ENCODE assay signal across 1 fruit fly cellular context in genomic region chr3L:16956768-16957533, dm6.
TF ChIP-seq lines count a peak whose summit lies in the region.

No protein-coding gene starts in this region.

TF ChIP-seq in whole organism, embryonic, 481 proteins besides CTCF, POLR2A, EP300 and RAD21 (continued from another document and continues in another):
- TF ChIP-seq chinmo (GFP tag; IDR thresholded peaks at IDR 0.05; lab: Robert Waterston, UW; ENCODE audit: partially characterized antibody) (peak; percentile 97), mirr (GFP tag; optimal IDR thresholded peaks at IDR 0.05; lab: Kevin White, UChicago) (peak; percentile 69), CG31224 (GFP tag; IDR thresholded peaks at IDR 0.05; lab: Robert Waterston, UW) (peak; percentile 54), CG15479 (GFP tag; optimal IDR thresholded peaks at IDR 0.05; lab: Kevin White, UChicago) (peak; percentile 93), Gug (GFP tag; IDR thresholded peaks at IDR 0.05; lab: Robert Waterston, UW) (peak; percentile 23; the same call in 2 of the 4 replicates), oc (tag; optimal IDR thresholded peaks at IDR 0.05; lab: Kevin White, UChicago) (peak; percentile 64), CG10366 (GFP tag; IDR thresholded peaks at IDR 0.05; lab: Robert Waterston, UW) (peak; percentile 69), CG6683 (GFP tag; optimal IDR thresholded peaks at IDR 0.05; lab: Kevin White, UChicago) (peak; percentile 21), Elba2 (GFP tag; optimal IDR thresholded peaks at IDR 0.05; lab: Kevin White, UChicago) (no peak), Sin3A (optimal IDR thresholded peaks at IDR 0.05; lab: Kevin White, UChicago) (no peak), rib (GFP tag; IDR thresholded peaks at IDR 0.05; lab: Robert Waterston, UW) (peak; percentile 72), NfI (GFP tag; optimal IDR thresholded peaks at IDR 0.05; lab: Kevin White, UChicago) (peak; percentile 53), CG9215 (GFP tag; IDR thresholded peaks at IDR 0.05; lab: Robert Waterston, UW) (peak; percentile 53), CG34422 (GFP tag; IDR thresholded peaks at IDR 0.05; lab: Robert Waterston, UW) (peak; percentile 73), eyg (GFP tag; optimal IDR thresholded peaks at IDR 0.05; lab: Kevin White, UChicago) (peak; percentile 21), CG11504 (tag; optimal IDR thresholded peaks at IDR 0.05; lab: Kevin White, UChicago) (peak; percentile 86), lmd (GFP tag; IDR thresholded peaks at IDR 0.05; lab: Robert Waterston, UW) (peak; percentile 74), Nf-YB (GFP tag; optimal IDR thresholded peaks at IDR 0.05; lab: Kevin White, UChicago) (peak; percentile 50), Med (GFP tag; lab: Kevin White, UChicago) (peak; percentile 83), maf-S (GFP tag; optimal IDR thresholded peaks at IDR 0.05; lab: Kevin White, UChicago) (no peak), CG16863 (GFP tag; optimal IDR thresholded peaks at IDR 0.05; lab: Kevin White, UChicago) (peak; percentile 39), CHES-1-like (GFP tag; optimal IDR thresholded peaks at IDR 0.05; lab: Kevin White, UChicago) (peak; percentile 55), CG4707 (GFP tag; optimal IDR thresholded peaks at IDR 0.05; lab: Kevin White, UChicago) (no peak), CG7928 (GFP tag; optimal IDR thresholded peaks at IDR 0.05; lab: Kevin White, UChicago) (no peak), corto (GFP tag; optimal IDR thresholded peaks at IDR 0.05; lab: Kevin White, UChicago) (no peak), D19A (tag; optimal IDR thresholded peaks at IDR 0.05; lab: Kevin White, UChicago) (peak; percentile 77), CG6813 (GFP tag; optimal IDR thresholded peaks at IDR 0.05; lab: Kevin White, UChicago) (peak; percentile 17), bcd (GFP tag; optimal IDR thresholded peaks at IDR 0.05; lab: Kevin White, UChicago) (peak; percentile 59), CG11695 (GFP tag; IDR thresholded peaks at IDR 0.05; lab: Robert Waterston, UW) (peak; percentile 73; the same call in 2 of the 3 replicates), CG11247 (GFP tag; IDR thresholded peaks at IDR 0.05; lab: Robert Waterston, UW) (peak; percentile 53), CG10979 (tag; optimal IDR thresholded peaks at IDR 0.05; lab: Kevin White, UChicago) (peak; percentile 60), Adf1 (GFP tag; IDR thresholded peaks at IDR 0.05; lab: Robert Waterston, UW) (peak; percentile 32), vfl (GFP tag; optimal IDR thresholded peaks at IDR 0.05; lab: Kevin White, UChicago) (no peak), Lhr (GFP tag; optimal IDR thresholded peaks at IDR 0.05; lab: Kevin White, UChicago) (no peak), CG9727 (GFP tag; optimal IDR thresholded peaks at IDR 0.05; lab: Kevin White, UChicago) (peak; percentile 62), cato (GFP tag; optimal IDR thresholded peaks at IDR 0.05; lab: Kevin White, UChicago; ENCODE audit: borderline replicate concordance) (peak; percentile 28), CG6689 (GFP tag; IDR thresholded peaks at IDR 0.05; lab: Robert Waterston, UW) (peak; percentile 75), btn (GFP tag; optimal IDR thresholded peaks at IDR 0.05; lab: Kevin White, UChicago) (no peak), tx (GFP tag; optimal IDR thresholded peaks at IDR 0.05; lab: Kevin White, UChicago) (peak; percentile 28), onecut (GFP tag; IDR thresholded peaks at IDR 0.05; lab: Robert Waterston, UW) (peak; percentile 63), repo (GFP tag; optimal IDR thresholded peaks at IDR 0.05; lab: Kevin White, UChicago) (peak; percentile 2), CG17361 (GFP tag; IDR thresholded peaks at IDR 0.05; lab: Robert Waterston, UW) (peak; percentile 80), CG12391 (tag; optimal IDR thresholded peaks at IDR 0.05; lab: Kevin White, UChicago) (peak; percentile 82), CG3281 (GFP tag; optimal IDR thresholded peaks at IDR 0.05; lab: Kevin White, UChicago) (peak; percentile 82), bbx (GFP tag; IDR thresholded peaks at IDR 0.05; lab: Robert Waterston, UW; ENCODE audit: partially characterized antibody) (peak; percentile 18; the same call in 1 of the 2 replicates), zfh2 (GFP tag; optimal IDR thresholded peaks at IDR 0.05; lab: Kevin White, UChicago) (no peak), CG13123 (GFP tag; optimal IDR thresholded peaks at IDR 0.05; lab: Kevin White, UChicago) (peak; percentile 21), CG30403 (GFP tag; optimal IDR thresholded peaks at IDR 0.05; lab: Kevin White, UChicago) (peak; percentile 49), pum (GFP tag; optimal IDR thresholded peaks at IDR 0.05; lab: Kevin White, UChicago) (peak; percentile 1), CG17328 (GFP tag; IDR thresholded peaks at IDR 0.05; lab: Robert Waterston, UW) (peak; percentile 61; the same call in 1 of the 2 replicates), Stat92E (GFP tag; optimal IDR thresholded peaks at IDR 0.05; lab: Kevin White, UChicago) (no peak), grau (tag; optimal IDR thresholded peaks at IDR 0.05; lab: Kevin White, UChicago) (peak; percentile 83), Ssrp (tag; optimal IDR thresholded peaks at IDR 0.05; lab: Kevin White, UChicago) (peak; percentile 75), exex (tag; optimal IDR thresholded peaks at IDR 0.05; lab: Kevin White, UChicago) (no peak), ewg (GFP tag; optimal IDR thresholded peaks at IDR 0.05; lab: Kevin White, UChicago) (peak; percentile 57), kah (GFP tag; optimal IDR thresholded peaks at IDR 0.05; lab: Kevin White, UChicago) (peak; percentile 51), HLH3B (GFP tag; IDR thresholded peaks at IDR 0.05; lab: Robert Waterston, UW) (peak; percentile 78), CG15601 (tag; optimal IDR thresholded peaks at IDR 0.05; lab: Kevin White, UChicago) (peak; percentile 57), CG15696 (tag; optimal IDR thresholded peaks at IDR 0.05; lab: Kevin White, UChicago) (no peak), HLH54F (GFP tag; optimal IDR thresholded peaks at IDR 0.05; lab: Kevin White, UChicago) (peak; percentile 21), pnt (GFP tag; optimal IDR thresholded peaks at IDR 0.05; lab: Kevin White, UChicago) (peak; percentile 3), CG10321 (GFP tag; IDR thresholded peaks at IDR 0.05; lab: Robert Waterston, UW) (no peak), danr (GFP tag; IDR thresholded peaks at IDR 0.05; lab: Robert Waterston, UW) (peak; percentile 9; the same call in 1 of the 2 replicates), CG2712 (tag; optimal IDR thresholded peaks at IDR 0.05; lab: Kevin White, UChicago) (peak; percentile 83), CG12942 (GFP tag; optimal IDR thresholded peaks at IDR 0.05; lab: Kevin White, UChicago) (peak; percentile 25), nmo (GFP tag; optimal IDR thresholded peaks at IDR 0.05; lab: Kevin White, UChicago) (peak; percentile 80), fd3F (GFP tag; optimal IDR thresholded peaks at IDR 0.05; lab: Kevin White, UChicago) (peak; percentile 51), CG33213 (GFP tag; optimal IDR thresholded peaks at IDR 0.05; lab: Kevin White, UChicago) (no peak), D19B (GFP tag; optimal IDR thresholded peaks at IDR 0.05; lab: Kevin White, UChicago) (peak; percentile 33), B-H1 (GFP tag; IDR thresholded peaks at IDR 0.05; lab: Robert Waterston, UW) (peak; percentile 51; the same call in 2 of the 3 replicates), mam (GFP tag; optimal IDR thresholded peaks at IDR 0.05; lab: Kevin White, UChicago) (peak; percentile 62), pros (GFP tag; optimal IDR thresholded peaks at IDR 0.05; lab: Kevin White, UChicago) (peak; percentile 24), sens (GFP tag; lab: Kevin White, UChicago) (peak; percentile 95), CG31441 (GFP tag; IDR thresholded peaks at IDR 0.05; lab: Robert Waterston, UW) (peak; percentile 63), gcm (GFP tag; optimal IDR thresholded peaks at IDR 0.05; lab: Kevin White, UChicago) (peak; percentile 15), pfk (GFP tag; optimal IDR thresholded peaks at IDR 0.05; lab: Kevin White, UChicago) (no peak), esg (GFP tag; conservative IDR thresholded peaks at IDR 0.05; lab: Robert Waterston, UW) (peak; percentile 42), CG2678 (tag; optimal IDR thresholded peaks at IDR 0.05; lab: Kevin White, UChicago) (peak; percentile 38), Aef1 (GFP tag; IDR thresholded peaks at IDR 0.05; lab: Robert Waterston, UW) (peak; percentile 69), CG12659 (GFP tag; optimal IDR thresholded peaks at IDR 0.05; lab: Kevin White, UChicago) (peak; percentile 72), CG12236 (GFP tag; optimal IDR thresholded peaks at IDR 0.05; lab: Kevin White, UChicago) (no peak), CG42726 (GFP tag; IDR thresholded peaks at IDR 0.05; lab: Robert Waterston, UW; ENCODE audit: partially characterized antibody) (no peak), gsb (GFP tag; IDR thresholded peaks at IDR 0.05; lab: Robert Waterston, UW) (no peak; the same call in 1 of the 2 replicates), Drgx (GFP tag; IDR thresholded peaks at IDR 0.05; lab: Robert Waterston, UW) (peak; percentile 48; the same call in 1 of the 2 replicates), D (optimal IDR thresholded peaks at IDR 0.05; lab: Kevin White, UChicago) (no peak), D (GFP tag; optimal IDR thresholded peaks at IDR 0.05; lab: Kevin White, UChicago) (peak; percentile 57), Antp (GFP tag; optimal IDR thresholded peaks at IDR 0.05; lab: Kevin White, UChicago) (peak; percentile 1), ERR (GFP tag; optimal IDR thresholded peaks at IDR 0.05; lab: Kevin White, UChicago) (peak; percentile 17), Optix (GFP tag; IDR thresholded peaks at IDR 0.05; lab: Robert Waterston, UW) (no peak), trem (tag; optimal IDR thresholded peaks at IDR 0.05; lab: Kevin White, UChicago) (peak; percentile 17), ab (GFP tag; optimal IDR thresholded peaks at IDR 0.05; lab: Kevin White, UChicago) (no peak), CG11093 (GFP tag; IDR thresholded peaks at IDR 0.05; lab: Robert Waterston, UW) (peak; percentile 45; the same call in 1 of the 3 replicates), CG4820 (GFP tag; optimal IDR thresholded peaks at IDR 0.05; lab: Kevin White, UChicago) (peak; percentile 51), CG5953 (GFP tag; IDR thresholded peaks at IDR 0.05; lab: Robert Waterston, UW) (peak; percentile 56), dmrt99B (tag; optimal IDR thresholded peaks at IDR 0.05; lab: Kevin White, UChicago) (peak; percentile 73), seq (GFP tag; IDR thresholded peaks at IDR 0.05; lab: Robert Waterston, UW) (peak; percentile 67), so (GFP tag; IDR thresholded peaks at IDR 0.05; lab: Robert Waterston, UW) (peak; percentile 57; the same call in 2 of the 3 replicates), CG7839 (tag; optimal IDR thresholded peaks at IDR 0.05; lab: Kevin White, UChicago) (peak; percentile 72), CG14710 (tag; optimal IDR thresholded peaks at IDR 0.05; lab: Kevin White, UChicago) (peak; percentile 60), CG10565 (GFP tag; optimal IDR thresholded peaks at IDR 0.05; lab: Kevin White, UChicago) (no peak), Mes4 (GFP tag; optimal IDR thresholded peaks at IDR 0.05; lab: Kevin White, UChicago) (peak; percentile 31), dmrt11E (tag; optimal IDR thresholded peaks at IDR 0.05; lab: Kevin White, UChicago) (peak; percentile 38), lilli (GFP tag; optimal IDR thresholded peaks at IDR 0.05; lab: Kevin White, UChicago) (peak; percentile 53), CG14667 (GFP tag; IDR thresholded peaks at IDR 0.05; lab: Robert Waterston, UW) (peak; percentile 43), zfh1 (GFP tag; IDR thresholded peaks at IDR 0.05; lab: Robert Waterston, UW) (peak; percentile 74), slbo (GFP tag; IDR thresholded peaks at IDR 0.05; lab: Robert Waterston, UW) (peak; percentile 79), pb (GFP tag; optimal IDR thresholded peaks at IDR 0.05; lab: Kevin White, UChicago) (peak; percentile 2), E2f1 (GFP tag; IDR thresholded peaks at IDR 0.05; lab: Robert Waterston, UW) (peak; percentile 72), sima (GFP tag; optimal IDR thresholded peaks at IDR 0.05; lab: Kevin White, UChicago) (no peak), Oaz (GFP tag; IDR thresholded peaks at IDR 0.05; lab: Robert Waterston, UW) (peak; percentile 42; the same call in 1 of the 2 replicates), Dip3 (GFP tag; optimal IDR thresholded peaks at IDR 0.05; lab: Kevin White, UChicago) (peak; percentile 57), phol (tag; optimal IDR thresholded peaks at IDR 0.05; lab: Kevin White, UChicago) (peak; percentile 61), wor (GFP tag; IDR thresholded peaks at IDR 0.05; lab: Robert Waterston, UW) (peak; percentile 51; the same call in 1 of the 2 replicates), sob (GFP tag; IDR thresholded peaks at IDR 0.05; lab: Robert Waterston, UW) (peak; percentile 77), cg (GFP tag; optimal IDR thresholded peaks at IDR 0.05; lab: Kevin White, UChicago) (peak; percentile 20), Scr (GFP tag; IDR thresholded peaks at IDR 0.05; lab: Robert Waterston, UW; ENCODE audit: partially characterized antibody) (no peak), CG18619 (GFP tag; optimal IDR thresholded peaks at IDR 0.05; lab: Kevin White, UChicago) (peak; percentile 63), Spps (tag; optimal IDR thresholded peaks at IDR 0.05; lab: Kevin White, UChicago) (peak; percentile 14), stc (GFP tag; IDR thresholded peaks at IDR 0.05; lab: Robert Waterston, UW) (peak; percentile 74), CG12071 (GFP tag; optimal IDR thresholded peaks at IDR 0.05; lab: Kevin White, UChicago) (peak; percentile 44), amos (GFP tag; IDR thresholded peaks at IDR 0.05; lab: Robert Waterston, UW; ENCODE audit: partially characterized antibody) (no peak), CG3407 (GFP tag; optimal IDR thresholded peaks at IDR 0.05; lab: Kevin White, UChicago) (no peak), ara (GFP tag; IDR thresholded peaks at IDR 0.05; lab: Robert Waterston, UW) (0 out of 2 replicates have a peak, but pooled peaks have one; percentile 19), CG18764 (GFP tag; optimal IDR thresholded peaks at IDR 0.05; lab: Kevin White, UChicago) (peak; percentile 5), Neu2 (GFP tag; optimal IDR thresholded peaks at IDR 0.05; lab: Kevin White, UChicago; ENCODE audit: borderline replicate concordance) (no peak), lab (GFP tag; optimal IDR thresholded peaks at IDR 0.05; lab: Kevin White, UChicago) (peak; percentile 73), fd96Cb (tag; optimal IDR thresholded peaks at IDR 0.05; lab: Kevin White, UChicago) (peak; percentile 70), wdn (GFP tag; IDR thresholded peaks at IDR 0.05; lab: Robert Waterston, UW) (peak; percentile 65; the same call in 1 of the 2 replicates), Sox100B (GFP tag; optimal IDR thresholded peaks at IDR 0.05; lab: Kevin White, UChicago) (peak; percentile 70), odd (GFP tag; optimal IDR thresholded peaks at IDR 0.05; lab: Kevin White, UChicago) (peak; percentile 56), chm (GFP tag; IDR thresholded peaks at IDR 0.05; lab: Robert Waterston, UW) (peak; percentile 33; the same call in 1 of the 2 replicates)
